Worm (Caenorhabditis elegans) whole organism, dauer: ENCODE measurements around the gene rcan-1.

Experiments used
- unc-62 ChIP-seq: sonication (generic microtip); optimal IDR thresholded peaks from 2 replicates; lab custom pipeline; 2017; ENCODE audit warnings: missing biosample characterization, missing genetic modification reagents, missing genetic modification characterization

rcan-1 gene

DNA sequence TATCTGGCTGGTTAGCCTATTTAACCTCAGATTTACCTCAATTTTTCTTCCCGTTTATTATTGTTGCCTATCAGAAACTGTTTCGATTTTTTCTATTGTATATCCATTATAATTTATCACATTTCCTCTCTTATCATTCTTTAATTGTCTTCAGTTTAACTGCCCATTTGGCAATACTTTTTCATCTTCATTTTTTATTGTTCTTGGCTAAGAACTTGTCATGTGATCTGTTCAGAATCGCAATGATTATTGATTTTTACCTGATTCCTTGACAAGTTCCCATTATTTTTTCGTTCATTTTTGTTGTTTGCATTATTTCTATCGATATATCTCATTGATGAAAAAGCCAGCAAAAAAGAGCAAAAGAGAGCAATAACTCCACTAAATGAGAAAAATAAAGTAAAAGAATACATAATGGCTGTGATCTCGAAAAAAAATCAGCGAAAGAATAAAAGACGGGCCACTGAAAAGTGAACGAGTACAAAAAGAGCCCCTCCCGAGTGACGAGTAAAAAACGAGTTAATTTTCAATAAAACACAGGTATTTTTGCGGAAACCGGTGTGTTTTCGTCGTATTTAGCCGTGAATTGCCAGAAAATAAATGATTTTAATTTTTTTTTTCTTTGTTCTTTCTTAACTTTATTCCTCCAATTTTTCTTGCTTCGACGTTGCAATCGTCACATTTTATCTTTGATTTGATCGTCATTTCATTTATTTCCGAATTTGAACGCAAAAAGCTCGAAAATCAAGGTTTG is 30.5 kb upstream of the rcan-1 start, which contains the start of gene arf-1:
Gene arf-1, plus strand, starts transcription at position 657 of the 754 bp plus-strand sequence.
- no peak for TF ChIP-seq unc-62

DNA sequence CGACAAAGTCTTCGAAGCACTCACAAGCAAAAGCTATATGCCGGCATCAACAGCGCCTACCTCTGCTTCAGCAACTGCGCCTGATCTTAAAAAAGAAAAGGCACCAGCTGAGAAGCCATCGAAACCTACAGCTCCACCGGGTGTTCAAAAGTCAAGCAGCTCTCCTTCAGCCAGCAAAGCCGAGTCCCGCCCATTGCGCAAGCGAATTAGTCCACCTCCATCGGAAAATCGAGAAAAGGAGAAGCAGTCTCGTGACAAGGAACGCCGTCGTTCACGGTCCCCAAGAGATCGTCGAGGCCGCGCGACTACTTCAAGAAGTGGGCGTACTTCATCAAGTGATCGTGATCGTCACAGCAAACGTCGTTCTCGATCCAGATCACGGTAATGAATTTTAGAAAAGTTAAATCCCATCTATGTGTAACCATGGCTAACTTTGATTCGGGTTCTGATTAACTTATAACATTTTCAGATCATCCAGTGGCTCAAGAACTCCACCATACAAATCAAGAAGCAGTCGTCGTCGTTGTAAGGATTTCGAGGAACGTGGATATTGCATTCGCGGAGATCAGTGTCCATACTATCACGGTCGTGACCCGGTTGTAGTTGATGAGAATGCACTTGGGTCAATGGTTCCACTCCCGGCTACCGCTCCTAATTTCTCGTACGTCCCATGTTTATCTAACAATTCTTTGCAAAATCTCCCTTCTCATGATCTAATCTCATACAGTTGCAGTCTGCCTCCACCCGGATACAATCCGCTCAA is 28.2 kb upstream of the rcan-1 start:
- TF ChIP-seq unc-62 = no peak

DNA sequence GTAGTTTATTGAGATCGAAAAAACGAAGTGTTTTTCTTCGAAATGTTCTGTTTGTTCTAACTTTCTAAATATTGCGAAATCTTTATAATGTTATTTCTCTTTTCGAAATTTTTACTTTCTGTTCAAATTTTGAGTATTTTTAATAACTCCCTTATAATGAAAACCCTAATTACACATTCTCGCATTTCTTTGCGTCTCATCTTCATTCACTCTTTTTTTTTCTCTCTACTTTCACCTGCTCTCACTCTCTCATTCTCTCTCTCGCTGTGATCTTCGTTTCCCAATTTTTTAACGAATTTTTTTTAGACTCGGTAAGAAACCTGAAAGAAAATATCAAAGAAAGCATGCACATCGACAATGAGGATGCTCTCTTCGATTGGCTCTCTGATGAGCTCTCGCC is 27.3 kb upstream of the rcan-1 start, which contains the start of gene rbm-26:
Gene rbm-26, plus strand, starts transcription at position 301 of the 400 bp plus-strand sequence.
- TF ChIP-seq unc-62 = no peak

DNA sequence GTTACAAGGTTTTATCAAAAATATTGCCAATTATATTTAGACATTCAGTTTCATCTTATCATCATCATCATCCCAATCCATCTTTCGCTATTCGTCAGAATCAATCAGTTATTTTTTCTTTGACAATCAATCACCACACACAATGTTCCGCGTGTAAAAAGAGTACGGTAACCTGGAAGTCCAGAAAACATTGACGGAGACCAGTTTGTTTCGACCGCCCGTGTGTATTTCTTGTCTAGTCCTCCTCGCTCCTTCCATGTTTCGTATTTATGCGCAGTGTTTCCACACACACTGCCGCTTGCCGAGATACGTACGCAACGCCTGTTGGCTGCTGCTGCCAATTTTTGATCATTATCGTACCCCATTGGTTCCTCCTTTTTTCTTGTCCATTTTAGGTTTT is 26.8 kb upstream of the rcan-1 start:
- no peak for TF ChIP-seq unc-62

DNA sequence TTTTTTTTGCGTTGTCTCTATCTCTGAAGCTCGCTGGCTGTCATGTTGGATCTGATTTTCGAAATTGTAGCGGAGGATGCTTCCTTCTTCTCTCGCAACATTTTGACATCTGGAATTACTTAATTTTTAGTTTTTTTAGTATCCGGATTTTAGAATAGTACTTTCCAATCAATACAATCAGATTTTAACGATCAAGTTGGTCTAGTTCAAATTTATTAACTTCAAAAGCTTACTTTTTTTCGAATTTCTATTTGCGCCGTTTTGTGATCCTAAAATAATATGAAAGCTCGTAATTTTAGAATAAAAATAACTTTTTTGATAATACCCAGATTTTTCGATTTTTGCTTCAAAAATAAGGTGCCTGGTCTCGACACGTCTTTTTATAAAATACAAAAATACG is 26.1 kb upstream of the rcan-1 start, which contains the start of gene B0336.12:
Gene B0336.12, minus strand, starts transcription at position 101 of the 400 bp plus-strand sequence.
- no peak for TF ChIP-seq unc-62

DNA sequence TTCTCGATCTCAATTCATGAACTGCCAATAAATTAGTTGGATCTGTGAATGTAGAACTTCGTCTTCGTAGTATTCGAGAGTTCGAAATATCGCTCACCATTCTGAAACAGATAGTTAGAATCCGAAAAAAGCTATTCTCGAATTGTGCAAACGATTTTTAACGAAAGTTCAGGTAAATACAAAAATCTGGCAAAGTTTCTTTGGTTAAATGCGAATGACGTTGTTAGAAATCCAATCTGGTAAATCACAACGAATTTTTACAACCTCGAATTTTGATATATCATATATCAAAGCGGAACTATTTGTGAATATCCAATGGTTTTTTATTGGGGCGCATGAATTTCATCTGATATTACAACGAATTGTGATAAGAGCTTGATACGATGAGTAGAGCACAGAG is 25.3 kb upstream of the rcan-1 start, which contains the start of gene hpo-28:
Gene hpo-28, minus strand, starts transcription at position 101 of the 400 bp plus-strand sequence.
- TF ChIP-seq unc-62 = no peak

DNA sequence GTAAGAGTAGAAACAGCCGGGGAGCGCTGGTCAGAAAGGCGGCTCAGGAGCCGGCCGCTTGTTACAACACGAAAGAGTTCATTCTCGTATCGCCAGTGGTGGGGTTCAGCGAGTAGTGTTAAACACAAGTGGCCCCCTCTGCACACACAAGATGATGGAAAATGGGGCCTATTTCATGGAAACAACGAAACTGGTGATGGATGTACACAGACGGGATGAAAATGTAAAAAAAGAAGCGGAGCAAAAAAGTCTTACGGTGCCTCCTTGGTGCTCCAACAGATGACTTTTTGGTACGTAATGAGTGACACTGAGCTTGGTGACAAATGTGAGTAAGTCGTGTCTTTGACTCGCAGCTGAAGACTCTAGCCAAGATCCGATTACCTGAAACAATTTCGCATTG is 24.1 kb upstream of the rcan-1 start:
- no peak for TF ChIP-seq unc-62

DNA sequence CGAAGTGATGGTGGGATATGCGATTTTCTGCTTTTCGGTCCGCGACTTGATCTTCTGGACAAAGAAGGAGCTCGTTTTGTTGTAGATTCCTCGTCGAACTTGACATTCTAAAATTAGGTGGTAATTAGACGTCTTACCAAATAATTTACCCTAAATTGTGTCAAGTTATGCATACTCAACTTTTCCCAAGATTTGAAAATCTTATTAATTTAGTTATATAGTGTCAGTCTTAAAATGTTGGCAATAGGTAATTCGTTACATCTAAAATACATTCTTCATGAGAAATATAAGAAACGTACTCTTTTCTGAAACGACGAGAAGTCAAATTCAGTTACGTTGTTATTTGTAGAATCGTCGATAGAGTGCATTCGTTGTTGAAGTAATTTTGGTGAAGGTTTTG is 23.6 kb upstream of the rcan-1 start:
- no peak for TF ChIP-seq unc-62

DNA sequence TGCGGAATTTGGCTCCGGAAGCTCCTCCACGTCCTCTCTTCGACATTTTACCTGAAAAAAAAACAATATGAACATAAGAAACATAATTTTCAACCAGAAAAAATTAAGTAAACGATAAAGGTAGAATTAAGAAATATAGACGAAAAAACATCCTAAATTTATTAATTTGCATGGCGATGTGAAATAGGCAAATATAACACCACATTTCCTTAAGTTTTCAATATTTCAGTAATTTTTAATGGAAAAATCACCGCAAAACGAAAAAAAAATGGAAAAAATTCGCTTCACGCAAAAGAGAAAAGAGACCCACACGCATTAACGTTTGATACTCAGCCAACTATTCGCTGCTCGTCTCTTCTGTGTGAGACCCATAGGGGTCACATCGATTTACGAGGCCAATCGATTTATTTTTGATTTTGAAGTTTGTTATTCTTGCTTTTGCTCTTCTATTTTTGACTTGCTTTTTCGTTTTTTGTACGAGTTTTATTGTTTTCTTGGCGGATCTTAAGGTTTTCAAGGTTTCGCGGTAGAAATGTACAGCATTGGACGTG is 22.3 kb upstream of the rcan-1 start, which contains the start of gene rpl-23:
Gene rpl-23, minus strand, starts transcription at position 51 of the 551 bp plus-strand sequence.
- no peak for TF ChIP-seq unc-62

DNA sequence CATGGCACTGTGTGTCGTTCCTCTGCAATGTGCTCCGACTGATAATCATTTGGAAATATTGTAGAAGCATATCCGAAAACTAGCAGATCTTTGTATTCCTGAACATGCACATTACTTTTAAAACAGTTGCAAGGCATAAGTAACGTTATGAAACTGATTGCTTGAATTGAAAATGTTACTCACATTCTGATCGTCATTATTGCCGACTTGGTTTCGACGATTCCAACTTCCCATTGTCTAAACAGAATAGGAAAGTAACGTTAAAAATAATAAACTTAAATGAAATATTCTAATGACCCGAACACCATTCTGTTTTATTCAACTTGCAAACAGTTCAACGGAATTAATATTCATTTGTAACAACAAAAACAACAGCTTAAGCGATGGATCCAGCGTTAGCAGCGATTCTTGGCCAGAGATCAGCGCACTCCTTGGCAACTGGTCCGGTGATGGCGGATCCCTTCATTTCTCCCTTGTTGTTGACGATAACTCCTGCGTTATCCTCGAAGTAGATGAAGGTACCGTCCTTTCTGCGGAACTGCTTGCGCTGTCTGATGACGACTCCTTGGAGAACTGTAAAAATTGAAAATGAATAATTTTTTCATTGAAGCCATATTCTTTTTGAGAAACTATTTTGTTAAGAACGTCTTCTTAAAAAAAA is 21.5 kb upstream of the rcan-1 start, which contains the start of gene swp-1:
Gene swp-1, minus strand, starts transcription at position 298 of the 661 bp plus-strand sequence.
- no peak for TF ChIP-seq unc-62

DNA sequence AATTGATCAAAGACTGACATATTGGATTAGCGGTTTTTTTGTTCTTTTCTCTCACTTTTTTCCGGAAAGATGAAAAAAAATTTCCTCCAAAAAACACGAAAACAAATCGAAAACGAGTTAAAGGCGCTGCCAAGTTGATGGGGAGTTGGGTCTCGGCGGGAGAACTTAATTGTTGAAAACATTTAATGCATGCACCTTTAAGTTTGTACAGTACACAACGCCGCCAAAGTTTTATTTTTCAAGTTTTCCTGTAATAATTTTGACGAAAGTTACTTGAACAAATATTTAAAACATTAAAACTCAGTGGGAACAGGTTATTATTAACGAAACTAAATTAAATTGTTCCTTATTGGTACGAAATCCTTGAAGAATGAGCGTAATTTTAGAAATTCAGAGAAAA is 17.6 kb upstream of the rcan-1 start:
- no peak for TF ChIP-seq unc-62

DNA sequence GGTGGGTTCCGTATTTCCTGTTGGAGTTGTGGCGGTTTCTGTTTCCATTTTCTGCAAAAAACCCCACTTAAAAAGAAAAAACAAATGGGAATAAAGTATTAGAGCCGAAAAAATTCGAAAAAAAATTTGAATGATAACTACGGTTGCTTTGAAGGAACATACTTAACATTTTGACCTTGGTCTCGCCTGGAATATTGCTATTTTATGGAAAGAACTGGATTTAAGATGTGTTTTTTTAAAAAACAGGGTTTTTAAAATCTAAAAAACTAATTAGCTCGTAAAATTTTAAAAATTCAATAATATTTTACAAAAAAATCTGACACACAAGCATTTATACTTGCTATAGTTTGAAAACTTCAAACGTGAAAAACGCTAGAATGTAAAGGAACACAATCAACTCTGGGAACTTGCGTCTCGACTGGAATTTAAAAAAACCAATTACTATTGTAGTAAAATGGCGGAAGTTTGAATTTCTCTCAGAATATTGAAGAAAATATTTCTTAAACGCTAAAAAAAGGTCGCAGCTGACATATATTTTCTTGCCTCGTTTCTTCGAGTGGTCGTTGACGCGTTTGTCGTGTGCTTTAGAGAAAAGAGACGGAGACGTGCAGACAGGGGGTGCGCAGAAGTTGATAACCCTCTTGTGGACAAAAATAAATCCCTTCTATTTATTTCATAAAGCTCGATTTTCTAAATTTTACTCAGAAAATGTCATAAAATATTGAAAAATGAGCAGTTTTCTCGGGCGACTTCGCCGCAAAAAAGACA is 14.2 kb upstream of the rcan-1 start, which contains the start of the genes lgg-3 and rgs-5:
Gene lgg-3, minus strand, starts transcription at position 51 of the 768 bp plus-strand sequence.
Gene rgs-5, plus strand, starts transcription at position 593 of the 768 bp plus-strand sequence.
- TF ChIP-seq unc-62 = no peak

DNA sequence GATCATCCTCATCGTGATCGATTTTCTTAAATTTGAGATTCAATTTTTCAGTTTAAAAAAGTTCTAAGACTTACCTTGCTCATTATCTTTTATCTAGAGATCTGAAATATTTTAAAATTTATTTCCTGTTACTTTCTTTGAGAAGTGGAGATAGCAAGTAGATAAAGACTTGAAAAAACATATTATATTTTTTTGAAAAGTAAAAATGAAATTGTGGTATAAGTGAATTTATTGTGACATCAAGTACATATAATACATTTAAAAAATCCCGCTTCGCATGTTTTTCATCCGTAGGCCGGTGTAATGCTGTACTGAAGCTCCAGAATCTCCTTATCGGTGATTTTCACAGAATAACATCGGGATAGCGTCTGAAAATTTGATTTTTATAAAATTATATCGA is 13.4 kb upstream of the rcan-1 start, which contains the start of gene B0336.7:
Gene B0336.7, minus strand, starts transcription at position 101 of the 400 bp plus-strand sequence.
- TF ChIP-seq unc-62 = no peak

DNA sequence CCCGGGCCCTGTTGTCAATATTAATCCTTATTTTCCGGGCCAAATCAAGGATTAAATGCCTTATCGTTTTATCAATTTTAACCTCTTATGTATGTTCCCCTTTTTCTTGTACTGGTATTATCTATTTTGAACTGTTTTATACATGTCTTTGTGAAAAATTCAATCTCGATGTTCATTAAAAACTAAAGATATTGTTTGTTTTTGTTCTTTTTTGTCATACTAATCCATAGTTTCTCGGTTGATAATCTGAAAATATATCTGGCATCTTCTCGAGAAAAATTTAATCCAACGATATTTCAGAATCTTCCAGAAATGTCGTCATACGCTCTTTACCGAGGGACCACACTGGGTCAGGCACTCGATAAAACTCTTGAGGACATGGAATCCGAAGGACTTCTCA is 9.8 kb upstream of the rcan-1 start, which contains the start of gene B0336.13:
Gene B0336.13, plus strand, starts transcription at position 301 of the 400 bp plus-strand sequence.
- no peak for TF ChIP-seq unc-62

DNA sequence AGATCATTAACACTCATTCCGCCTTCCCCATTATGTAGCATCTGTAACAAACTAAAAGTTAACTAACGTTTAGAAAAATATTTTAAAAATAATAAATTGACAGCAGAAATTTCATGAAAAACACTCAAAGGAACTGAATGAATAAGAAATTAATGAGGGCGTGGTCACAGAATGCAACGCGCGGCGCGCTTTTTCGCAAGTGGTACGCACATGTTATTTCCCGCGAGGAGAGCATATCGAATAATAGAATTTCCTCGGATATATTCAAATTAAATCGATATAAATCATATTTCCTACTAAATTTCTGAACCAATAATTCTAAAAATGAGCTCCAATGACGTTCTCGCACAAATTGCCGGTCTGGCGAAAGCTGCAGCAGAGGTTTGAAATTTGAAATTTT is 8.8 kb upstream of the rcan-1 start, which contains the start of the genes abi-1 and arle-14:
Gene abi-1, minus strand, starts transcription at position 51 of the 400 bp plus-strand sequence.
Gene arle-14, plus strand, starts transcription at position 217 of the 400 bp plus-strand sequence.
- TF ChIP-seq unc-62 = no peak
